Worm (Caenorhabditis elegans) whole organism, early embryonic: ENCODE data around the gene pals-22.

ENCODE experiments used
- B0310.2 ChIP-seq: sonication (generic microtip); optimal IDR thresholded peaks from 2 replicates; lab custom pipeline; 2016; ENCODE audit warnings: mild to moderate bottlenecking, missing genetic modification characterization, missing compliant biosample characterization
- F13C5.2 ChIP-seq: sonication (generic microtip); optimal IDR thresholded peaks from 2 replicates; lab custom pipeline; 2017; ENCODE audit warnings: mild to moderate bottlenecking, missing genetic modification characterization, inconsistent platforms, missing compliant biosample characterization
- aly-1 ChIP-seq: sonication (generic microtip); optimal IDR thresholded peaks from 2 replicates; lab custom pipeline; 2016; ENCODE audit warnings: missing genetic modification characterization, missing compliant biosample characterization
- ama-1 ChIP-seq: fragments of 150-350 bp; optimal IDR thresholded peaks from 2 replicates; lab custom pipeline; 2014
- ceh-13 ChIP-seq: fragments of 200-800 bp; sonication (Bioruptor generic); optimal IDR thresholded peaks from 2 replicates; lab custom pipeline; 2018; ENCODE audit warnings: mild to moderate bottlenecking, missing genetic modification characterization, missing compliant biosample characterization
- ceh-36 ChIP-seq: sonication (generic microtip); optimal IDR thresholded peaks from 2 replicates; lab custom pipeline; 2016; ENCODE audit warnings: missing genetic modification characterization, inconsistent platforms, missing compliant biosample characterization
- ets-7 ChIP-seq: sonication (generic microtip); optimal IDR thresholded peaks from 2 replicates; lab custom pipeline; 2016; ENCODE audit warnings: missing genotype, missing genetic modification characterization, missing compliant biosample characterization
- flt-1 ChIP-seq: fragments of 200-800 bp; sonication (Bioruptor generic); IDR thresholded peaks from 2 replicates; pipeline ENCODE4 v1.3.6; 2022; ENCODE audit warnings: missing genetic modification characterization, missing compliant biosample characterization
- hmbx-1 ChIP-seq: sonication (generic microtip); optimal IDR thresholded peaks from 2 replicates; lab custom pipeline; 2016; ENCODE audit warnings: mild to moderate bottlenecking, missing genetic modification characterization, missing compliant biosample characterization
- hmg-4 ChIP-seq: fragments of 200-800 bp; sonication (Bioruptor generic); optimal IDR thresholded peaks from 2 replicates; lab custom pipeline; 2018; ENCODE audit warnings: mild to moderate bottlenecking, missing genetic modification characterization, missing compliant biosample characterization
- hnd-1 ChIP-seq: sonication (generic microtip); optimal IDR thresholded peaks from 2 replicates; lab custom pipeline; 2016; ENCODE audit warnings: missing genetic modification characterization, missing compliant biosample characterization
- pes-1 ChIP-seq: fragments of 200-800 bp; sonication (Bioruptor generic); IDR thresholded peaks from 2 replicates; pipeline ENCODE4 v1.3.6; 2022; ENCODE audit warnings: missing genetic modification reagents, missing genetic modification characterization, missing compliant biosample characterization
- scrt-1 ChIP-seq: fragments of 200-800 bp; sonication (Bioruptor generic); IDR thresholded peaks from 2 replicates; pipeline ENCODE4 v1.3.6; 2022; ENCODE audit warnings: missing genetic modification characterization, missing compliant biosample characterization
- sea-1 ChIP-seq: fragments of 200-800 bp; sonication (Bioruptor generic); conservative IDR thresholded peaks from 2 replicates; pipeline ENCODE4 v1.3.6; 2022; ENCODE audit warnings: missing genetic modification characterization, missing compliant biosample characterization
- tbx-11 ChIP-seq: fragments of 200-800 bp; sonication (Bioruptor generic); IDR thresholded peaks from 2 replicates; pipeline ENCODE4 v1.3.6; 2022; ENCODE audit warnings: missing genetic modification characterization, missing compliant biosample characterization
- tbx-37 ChIP-seq: fragments of 200-800 bp; sonication (Bioruptor generic); conservative IDR thresholded peaks from 2 replicates; pipeline ENCODE4 v1.3.6; 2022; ENCODE audit warnings: missing genetic modification reagents, missing genetic modification characterization, missing compliant biosample characterization
- tra-4 ChIP-seq: sonication (generic microtip); optimal IDR thresholded peaks from 2 replicates; lab custom pipeline; 2017; ENCODE audit warnings: missing genetic modification characterization, missing compliant biosample characterization

Gene pals-22

ce11 chrIII:130650-131049 is 1.6 kb upstream of the pals-22 start, which contains the start of the genes nhr-280 and C29F9.2:
Gene nhr-280, minus strand, starts transcription at chrIII:130750.
Gene C29F9.2, plus strand, starts transcription at chrIII:130947.
- TF ChIP-seq flt-1 (no peak), hmbx-1 (tag; lab: Kevin White, UChicago) (no peak), hnd-1 (tag; lab: Kevin White, UChicago) (no peak), ceh-36 (tag; lab: Kevin White, UChicago) (no peak), aly-1 (tag; lab: Kevin White, UChicago) (no peak), pes-1 (GFP tag; lab: Robert Waterston, UW) (no peak)

- TF ChIP-seq F13C5.2 (tag; lab: Kevin White, UChicago), result peak; percentile 31
- no peak for TF ChIP-seq scrt-1 (GFP tag; lab: Robert Waterston, UW)
- no peak for TF ChIP-seq hmbx-1 (tag; lab: Kevin White, UChicago)
Observed at ce11 chrIII:131627-132026, 591 bp upstream of the pals-22 start.

DNA sequence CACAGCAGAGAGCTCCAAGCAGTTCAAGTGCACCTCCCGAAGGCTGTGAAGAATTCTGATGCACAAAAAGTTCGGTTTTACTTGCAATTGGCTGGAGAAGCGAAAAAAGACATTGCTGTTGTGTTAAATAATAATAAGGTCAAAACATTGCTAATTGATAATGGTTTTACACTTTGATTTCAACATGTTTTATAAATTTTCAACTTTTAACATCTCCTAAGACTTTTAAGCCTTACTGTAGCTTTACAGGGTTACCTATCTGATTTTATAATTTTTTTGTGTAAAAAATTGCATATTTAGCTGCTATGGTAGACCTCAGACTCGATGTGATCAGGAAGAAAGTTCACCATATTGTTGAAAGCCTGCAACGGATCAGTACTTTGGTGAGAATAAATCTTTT is 2.0 kb downstream of the pals-22 start, which contains the start of gene pals-25:
Gene pals-25 (plus strand): TSS at position 301 of the 400 bp plus-strand sequence.
- TF ChIP-seq B0310.2 (tag; lab: Kevin White, UChicago) (no peak), pes-1 (GFP tag; lab: Robert Waterston, UW) (no peak), ceh-36 (tag; lab: Kevin White, UChicago) (no peak), sea-1 (GFP tag; lab: Robert Waterston, UW) (no peak), hmg-4 (no peak), aly-1 (tag; lab: Kevin White, UChicago) (no peak), hnd-1 (tag; lab: Kevin White, UChicago) (no peak), ceh-13 (GFP tag; lab: Kevin White, UChicago) (no peak), tbx-37 (GFP tag; lab: Robert Waterston, UW) (no peak), ets-7 (no peak), tra-4 (tag; lab: Kevin White, UChicago) (no peak), flt-1 (no peak)

DNA sequence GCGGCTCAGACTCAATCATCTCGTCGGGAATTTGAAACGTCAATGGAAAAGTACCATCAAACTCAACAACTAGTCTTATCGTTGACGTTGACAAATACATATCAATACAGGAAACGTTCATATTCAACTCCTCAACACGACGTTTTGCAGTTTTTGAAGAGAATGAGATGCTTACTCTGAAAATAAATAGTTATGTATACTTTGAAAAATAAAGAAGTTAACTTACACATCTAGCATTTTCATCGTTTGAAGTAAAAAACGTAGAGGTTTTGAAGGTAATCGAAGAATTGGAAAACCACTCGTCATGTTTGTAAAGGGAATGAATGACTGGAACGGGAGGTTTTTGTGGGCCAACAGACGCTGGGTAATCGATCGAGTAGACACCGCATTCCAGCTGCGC is 8.7 kb downstream of the pals-22 start, which contains the start of gene fbxb-81:
Gene fbxb-81 (minus strand): TSS at position 314 of the 400 bp plus-strand sequence.
- no peak for TF ChIP-seq ama-1 (lab: Kevin White, UChicago)
- TF ChIP-seq tbx-11 (GFP tag; lab: Robert Waterston, UW), result no peak
- no peak for TF ChIP-seq pes-1 (GFP tag; lab: Robert Waterston, UW)
- no peak for TF ChIP-seq ets-7
- TF ChIP-seq hnd-1 (tag; lab: Kevin White, UChicago), result no peak
- TF ChIP-seq flt-1, result no peak
- TF ChIP-seq B0310.2 (tag; lab: Kevin White, UChicago), result no peak
- no peak for TF ChIP-seq sea-1 (GFP tag; lab: Robert Waterston, UW)
- TF ChIP-seq ceh-36 (tag; lab: Kevin White, UChicago), result no peak
- no peak for TF ChIP-seq tbx-37 (GFP tag; lab: Robert Waterston, UW)

ce11 chrIII:143121-143520 is 10.9 kb downstream of the pals-22 start, which contains the start of gene fbxb-82:
Gene fbxb-82, minus strand, starts transcription at chrIII:143221.
- TF ChIP-seq flt-1 (no peak), aly-1 (tag; lab: Kevin White, UChicago) (no peak), tbx-11 (GFP tag; lab: Robert Waterston, UW) (no peak), B0310.2 (tag; lab: Kevin White, UChicago) (no peak), ets-7 (no peak), ama-1 (lab: Kevin White, UChicago) (no peak), tbx-37 (GFP tag; lab: Robert Waterston, UW) (no peak), F13C5.2 (tag; lab: Kevin White, UChicago) (no peak), ceh-36 (tag; lab: Kevin White, UChicago) (no peak), tra-4 (tag; lab: Kevin White, UChicago) (no peak), scrt-1 (GFP tag; lab: Robert Waterston, UW) (no peak), hmbx-1 (tag; lab: Kevin White, UChicago) (no peak), pes-1 (GFP tag; lab: Robert Waterston, UW) (no peak), sea-1 (GFP tag; lab: Robert Waterston, UW) (no peak), hmg-4 (no peak), hnd-1 (tag; lab: Kevin White, UChicago) (no peak), ceh-13 (GFP tag; lab: Kevin White, UChicago) (no peak)

ce11 chrIII:145078-145477 is 12.9 kb downstream of the pals-22 start, which contains the start of the genes T17A3.12 and fbxb-83:
Gene T17A3.12, minus strand, starts transcription at chrIII:145178.
Gene fbxb-83, minus strand, starts transcription at chrIII:145211.
- TF ChIP-seq ets-7 (no peak), hmg-4 (no peak), ama-1 (lab: Kevin White, UChicago) (no peak)

DNA sequence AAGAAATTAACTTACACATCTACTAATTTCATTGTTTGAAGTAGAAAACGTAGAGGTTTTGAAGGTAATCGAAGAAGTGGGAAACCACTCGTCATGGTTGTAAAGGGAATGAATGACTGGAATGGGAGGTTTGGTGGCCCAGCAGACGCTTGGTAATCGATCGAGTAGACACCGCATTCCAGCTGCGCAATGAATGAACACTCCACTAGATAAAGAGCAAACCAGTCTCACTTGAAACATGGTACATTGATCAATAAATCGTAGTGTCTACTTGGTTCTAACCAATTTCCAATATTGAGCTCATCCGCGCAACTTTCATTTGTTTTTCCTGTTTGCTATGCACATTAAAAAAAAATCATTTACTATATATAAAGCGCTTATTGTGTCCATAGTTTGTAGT is 14.2 kb downstream of the pals-22 start, which contains the start of gene fbxb-84:
Gene fbxb-84 (minus strand): TSS at position 101 of the 400 bp plus-strand sequence.
- TF ChIP-seq scrt-1 (GFP tag; lab: Robert Waterston, UW) (no peak), hmbx-1 (tag; lab: Kevin White, UChicago) (no peak), tbx-11 (GFP tag; lab: Robert Waterston, UW) (no peak), flt-1 (no peak), F13C5.2 (tag; lab: Kevin White, UChicago) (no peak)

DNA sequence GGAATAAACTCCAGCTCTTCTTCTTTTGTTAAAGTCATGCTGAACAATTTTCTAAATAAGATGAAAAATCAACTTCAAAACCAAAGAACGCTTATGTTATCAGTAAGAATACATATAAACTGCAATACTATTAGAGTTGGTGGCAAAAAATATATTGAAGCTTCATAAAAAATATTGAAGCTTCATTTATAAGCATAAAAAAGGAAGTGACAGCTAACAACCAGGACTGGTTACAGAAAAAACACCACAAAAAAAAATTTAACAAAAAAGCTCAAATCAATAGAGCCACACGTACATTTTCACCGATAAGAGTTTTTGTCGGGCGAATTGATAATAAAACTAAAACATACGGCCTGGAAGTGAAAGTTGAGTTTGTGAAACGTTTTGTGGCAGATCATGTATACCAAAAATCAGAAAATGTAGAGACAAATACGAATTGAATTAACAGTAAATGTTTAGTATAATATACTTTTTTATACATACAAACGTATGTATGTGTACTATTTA is 15.4 kb downstream of the pals-22 start, which contains the start of gene sqst-5:
Gene sqst-5 (minus strand): TSS at position 51 of the 507 bp plus-strand sequence.
- TF ChIP-seq scrt-1 (GFP tag; lab: Robert Waterston, UW) (no peak), flt-1 (no peak), ama-1 (lab: Kevin White, UChicago) (no peak), ceh-13 (GFP tag; lab: Kevin White, UChicago) (no peak), tbx-11 (GFP tag; lab: Robert Waterston, UW) (no peak), hnd-1 (tag; lab: Kevin White, UChicago) (no peak), pes-1 (GFP tag; lab: Robert Waterston, UW) (no peak), hmbx-1 (tag; lab: Kevin White, UChicago) (no peak)
